Fruit fly (Drosophila melanogaster): ENCODE results near the gene CarT.
A peak's percentile ranks its signal among the peaks of the same experiment; 100 is the strongest.

The CarT gene

dm6 chr2L:20726451-20726850 lies 3.6 kb downstream of the CarT start, which contains the start of gene CG9316:
TSS of gene CG9316 (minus strand) at chr2L:20726551.
- no peak for TF ChIP-seq caup (GFP tag; optimal IDR thresholded peaks at IDR 0.05; ENCODE audit: severe bottlenecking)
- TF ChIP-seq CG5180 (GFP tag; optimal IDR thresholded peaks at IDR 0.05), result no peak
- TF ChIP-seq CG10654 (GFP tag; optimal IDR thresholded peaks at IDR 0.05), result no peak
- TF ChIP-seq MESR4 (GFP tag; optimal IDR thresholded peaks at IDR 0.05), result no peak
- TF ChIP-seq ttk (GFP tag; IDR thresholded peaks at IDR 0.05), result no peak
- no peak for TF ChIP-seq tna (GFP tag; IDR thresholded peaks at IDR 0.05; ENCODE audit: partially characterized antibody)
- TF ChIP-seq E2f1 (GFP tag; IDR thresholded peaks at IDR 0.05), result no peak
- TF ChIP-seq Scr (GFP tag; IDR thresholded peaks at IDR 0.05; ENCODE audit: partially characterized antibody), result no peak

- TF ChIP-seq Drgx (GFP tag; IDR thresholded peaks at IDR 0.05), result peak; percentile 45; the same call in 1 of the 2 replicates
- no peak for TF ChIP-seq Rfx (GFP tag; IDR thresholded peaks at IDR 0.05)
- no peak for TF ChIP-seq Hmr (GFP tag; optimal IDR thresholded peaks at IDR 0.05)
- no peak for TF ChIP-seq CG7987 (GFP tag; optimal IDR thresholded peaks at IDR 0.05)
- no peak for TF ChIP-seq CG13296 (GFP tag; optimal IDR thresholded peaks at IDR 0.05)
- peak; percentile 57 for TF ChIP-seq sens (GFP tag)
Observed at dm6 chr2L:20724024-20724423, 6.1 kb downstream of the CarT start.

dm6 chr2L:20721456-20721855 lies 8.6 kb downstream of the CarT start:
- TF ChIP-seq CG10979 (tag; optimal IDR thresholded peaks at IDR 0.05) (peak; percentile 40), CG12299 (tag; optimal IDR thresholded peaks at IDR 0.05) (no peak), sisA (GFP tag; IDR thresholded peaks at IDR 0.05) (peak; percentile 33; the same call in 1 of the 2 replicates), CG32772 (GFP tag; IDR thresholded peaks at IDR 0.05) (0 out of 2 replicates have a peak, but pooled peaks have one; percentile 52), CG4424 (GFP tag; optimal IDR thresholded peaks at IDR 0.05) (peak; percentile 11), Blimp-1 (GFP tag; optimal IDR thresholded peaks at IDR 0.05) (peak; percentile 39), Xrp1 (GFP tag; IDR thresholded peaks at IDR 0.05) (peak; percentile 60), pnt (GFP tag; optimal IDR thresholded peaks at IDR 0.05) (peak; percentile 20), Xbp1 (GFP tag; optimal IDR thresholded peaks at IDR 0.05) (peak; percentile 15), CG14667 (GFP tag; IDR thresholded peaks at IDR 0.05) (0 out of 2 replicates have a peak, but pooled peaks have one; percentile 11), CG17328 (GFP tag; IDR thresholded peaks at IDR 0.05) (peak; percentile 12; the same call in 1 of the 2 replicates), gsb (GFP tag; IDR thresholded peaks at IDR 0.05) (no peak), pum (GFP tag; optimal IDR thresholded peaks at IDR 0.05) (no peak), Ets65A (GFP tag) (peak; percentile 34), zen (tag; optimal IDR thresholded peaks at IDR 0.05) (peak; percentile 42), CG30431 (GFP tag; optimal IDR thresholded peaks at IDR 0.05) (peak; percentile 13), CG9876 (GFP tag; optimal IDR thresholded peaks at IDR 0.05) (no peak), CG8388 (GFP tag; optimal IDR thresholded peaks at IDR 0.05) (peak; percentile 32), az2 (GFP tag; optimal IDR thresholded peaks at IDR 0.05) (peak; percentile 16), ewg (GFP tag; optimal IDR thresholded peaks at IDR 0.05) (no peak), crol (GFP tag; IDR thresholded peaks at IDR 0.05) (no peak), hbn (GFP tag; IDR thresholded peaks at IDR 0.05; ENCODE audit: partially characterized antibody) (no peak), CG8765 (GFP tag; IDR thresholded peaks at IDR 0.05) (0 out of 2 replicates have a peak, but pooled peaks have one; percentile 32), Trl (optimal IDR thresholded peaks at IDR 0.05) (no peak), Trl (GFP tag; optimal IDR thresholded peaks at IDR 0.05) (no peak), CG4820 (GFP tag; optimal IDR thresholded peaks at IDR 0.05) (peak; percentile 23), sens (GFP tag) (peak; percentile 39), otp (GFP tag; IDR thresholded peaks at IDR 0.05) (peak; percentile 48; the same call in 1 of the 3 replicates), CG1603 (tag; optimal IDR thresholded peaks at IDR 0.05) (peak; percentile 54), chif (GFP tag; optimal IDR thresholded peaks at IDR 0.05) (peak; percentile 17 to 21), nmo (GFP tag; optimal IDR thresholded peaks at IDR 0.05) (peak; percentile 8), dmrt11E (tag; optimal IDR thresholded peaks at IDR 0.05) (peak; percentile 49), Lhr (GFP tag; optimal IDR thresholded peaks at IDR 0.05) (no peak), fd96Cb (tag; optimal IDR thresholded peaks at IDR 0.05) (peak; percentile 22), CG9609 (GFP tag; optimal IDR thresholded peaks at IDR 0.05) (peak; percentile 2)
